Fruit fly (Drosophila melanogaster) whole organism, wandering third instar larva: Measurements from ENCODE around the gene CG15544.

ENCODE experiments used
- Abd-B ChIP-seq: fragments of >200 bp; optimal IDR thresholded peaks from 2 replicates; lab custom pipeline; 2017; ENCODE audit warnings: missing biosample characterization, missing genetic modification characterization
- CG32264 ChIP-seq: fragments of 200-800 bp; sonication (Bioruptor generic); optimal IDR thresholded peaks from 2 replicates; lab custom pipeline; 2016; ENCODE audit warnings: missing biosample characterization, missing genetic modification characterization
- CG9705 ChIP-seq: fragments of 200-800 bp; sonication (Bioruptor generic); optimal IDR thresholded peaks from 2 replicates; lab custom pipeline; 2018; ENCODE audit warnings: missing biosample characterization, mild to moderate bottlenecking, missing genetic modification characterization
- CrebA ChIP-seq: fragments of 200-800 bp; sonication (Bioruptor generic); optimal IDR thresholded peaks from 2 replicates; lab custom pipeline; 2016; ENCODE audit warnings: missing biosample characterization, mild to moderate bottlenecking, missing genetic modification characterization, borderline replicate concordance
- Dfd ChIP-seq: fragments of >200 bp; optimal IDR thresholded peaks from 2 replicates; lab custom pipeline; 2017; ENCODE audit warnings: missing biosample characterization, missing genetic modification characterization
- Dif ChIP-seq: fragments of 200-275, 200-300 bp; sonication (Bioruptor generic); optimal IDR thresholded peaks from 2 replicates; lab custom pipeline; 2018; ENCODE audit warnings: missing biosample characterization, missing genetic modification characterization; ENCODE audit not compliant: partially characterized antibody
- GATAd ChIP-seq: sonication (Bioruptor generic); optimal IDR thresholded peaks from 2 replicates; lab custom pipeline; 2016; ENCODE audit warnings: missing biosample characterization, missing genetic modification characterization
- HLH106 ChIP-seq: fragments of 200-800 bp; optimal IDR thresholded peaks from 3 replicates; lab custom pipeline; 2019; ENCODE audit warnings: missing biosample characterization, mild to moderate bottlenecking, missing genetic modification characterization, moderate library complexity
- Hnf4 ChIP-seq: fragments of 200-800 bp; sonication (Bioruptor generic); optimal IDR thresholded peaks from 2 replicates; lab custom pipeline; 2016; ENCODE audit warnings: missing biosample characterization, mild to moderate bottlenecking, missing genetic modification characterization
- Hr83 ChIP-seq: fragments of 200-300 bp; sonication (Bioruptor generic); optimal IDR thresholded peaks from 2 replicates; lab custom pipeline; 2016; ENCODE audit warnings: missing biosample characterization, mild to moderate bottlenecking, missing genetic modification characterization, moderate library complexity; ENCODE audit not compliant: poor library complexity, severe bottlenecking
- Jra ChIP-seq: sonication (Bioruptor generic); optimal IDR thresholded peaks from 2 replicates; lab custom pipeline; 2016; ENCODE audit warnings: missing biosample characterization, missing genetic modification characterization
- Mio ChIP-seq: sonication (Bioruptor generic); optimal IDR thresholded peaks from 2 replicates; lab custom pipeline; 2016; ENCODE audit warnings: missing biosample characterization, missing genetic modification characterization
- Myc ChIP-seq: fragments of >200 bp; optimal IDR thresholded peaks from 2 replicates; lab custom pipeline; 2017
- N ChIP-seq: fragments of >200 bp; optimal IDR thresholded peaks from 2 replicates; lab custom pipeline; 2018; ENCODE audit warnings: missing biosample characterization, missing external identifiers, missing genetic modification characterization
- OdsH ChIP-seq: fragments of 200-800 bp; sonication (Bioruptor generic); optimal IDR thresholded peaks from 2 replicates; lab custom pipeline; 2016; ENCODE audit warnings: missing biosample characterization, mild to moderate bottlenecking, missing genetic modification characterization
- Rel ChIP-seq, 2 experiments: fragments of 200-800 bp; sonication (Bioruptor generic) in 1 of 2; optimal IDR thresholded peaks; 2 replicates in 1 of 2; 3 replicates in 1 of 2; lab custom pipeline; 2016 to 2019; ENCODE audit warnings: mild to moderate bottlenecking in 2 of 2, missing biosample characterization in 2 of 2, missing genetic modification characterization in 2 of 2, moderate library complexity in 1 of 2
- Sp1 ChIP-seq: fragments of 200-800 bp; sonication (Bioruptor generic); optimal IDR thresholded peaks from 3 replicates; lab custom pipeline; 2019; ENCODE audit warnings: missing biosample characterization, mild to moderate bottlenecking, missing genetic modification characterization, moderate library complexity
- Vsx2 ChIP-seq: fragments of 200-300, 225-300 bp; sonication (Bioruptor generic); optimal IDR thresholded peaks from 2 replicates; lab custom pipeline; 2018; ENCODE audit warnings: missing biosample characterization, missing genetic modification characterization; ENCODE audit not compliant: partially characterized antibody
- br ChIP-seq: fragments of 200-800 bp; sonication (Bioruptor generic); optimal IDR thresholded peaks from 2 replicates; lab custom pipeline; 2016; ENCODE audit warnings: missing biosample characterization, missing genetic modification characterization
- brk ChIP-seq: fragments of 200-800 bp; sonication (Bioruptor generic); optimal IDR thresholded peaks from 2 replicates; lab custom pipeline; 2016; ENCODE audit warnings: missing biosample characterization, mild to moderate bottlenecking, missing genetic modification characterization
- dl ChIP-seq, 2 experiments: fragments of 175-275, 200-275 bp in 1 of 2; fragments of 200-275 bp in 1 of 2; sonication (Bioruptor generic); optimal IDR thresholded peaks; lab custom pipeline; 2018; ENCODE audit warnings: mild to moderate bottlenecking in 2 of 2, missing biosample characterization in 2 of 2, missing genetic modification characterization in 2 of 2, moderate library complexity in 2 of 2; ENCODE audit not compliant: partially characterized antibody in 2 of 2, insufficient read depth in 1 of 2
- dmrt93B ChIP-seq: fragments of 200-800 bp; sonication (Bioruptor generic); optimal IDR thresholded peaks from 2 replicates; lab custom pipeline; 2018; ENCODE audit warnings: missing biosample characterization, mild to moderate bottlenecking, missing genetic modification characterization
- dsf ChIP-seq: sonication (Bioruptor generic); optimal IDR thresholded peaks from 2 replicates; lab custom pipeline; 2016; ENCODE audit warnings: missing biosample characterization, missing genetic modification characterization, borderline replicate concordance
- ey ChIP-seq: fragments of 200-800 bp; sonication (Bioruptor generic); optimal IDR thresholded peaks from 2 replicates; lab custom pipeline; 2016; ENCODE audit warnings: missing biosample characterization, missing genetic modification characterization
- foxo ChIP-seq, 2 experiments: fragments of 200-800 bp; sonication (Bioruptor generic); optimal IDR thresholded peaks; 2 replicates in 1 of 2; 3 replicates in 1 of 2; lab custom pipeline; 2016 to 2017; ENCODE audit warnings: missing biosample characterization in 2 of 2, missing genetic modification characterization in 2 of 2
- h ChIP-seq: fragments of 200-800 bp; sonication (Bioruptor generic); optimal IDR thresholded peaks from 3 replicates; lab custom pipeline; 2016; ENCODE audit warnings: missing biosample characterization, mild to moderate bottlenecking, missing genetic modification characterization
- jim ChIP-seq: fragments of 175-275, 200-325 bp; sonication (Bioruptor generic); optimal IDR thresholded peaks from 2 replicates; lab custom pipeline; 2016; ENCODE audit warnings: missing biosample characterization, mild to moderate bottlenecking, missing genetic modification characterization
- lola ChIP-seq: fragments of >200 bp; optimal IDR thresholded peaks from 2 replicates; lab custom pipeline; 2017; ENCODE audit warnings: missing biosample characterization, missing genetic modification characterization
- pan ChIP-seq: fragments of >200 bp; optimal IDR thresholded peaks from 2 replicates; lab custom pipeline; 2017
- psq ChIP-seq: fragments of 200-800 bp; sonication (Bioruptor generic); optimal IDR thresholded peaks from 3 replicates; lab custom pipeline; 2017; ENCODE audit warnings: missing biosample characterization, mild to moderate bottlenecking, missing genetic modification characterization, moderate library complexity
- rgr ChIP-seq: fragments of 200-800 bp; sonication (Bioruptor generic); optimal IDR thresholded peaks from 3 replicates; lab custom pipeline; 2016; ENCODE audit warnings: missing biosample characterization, mild to moderate bottlenecking, missing genetic modification characterization
- sage ChIP-seq: fragments of 200-800 bp; sonication (Bioruptor generic); optimal IDR thresholded peaks from 2 replicates; lab custom pipeline; 2016; ENCODE audit warnings: missing biosample characterization, mild to moderate bottlenecking, missing genetic modification characterization
- sv ChIP-seq: fragments of 200-800 bp; sonication (Bioruptor generic); optimal IDR thresholded peaks from 3 replicates; lab custom pipeline; 2016; ENCODE audit warnings: missing biosample characterization, missing genetic modification characterization
- usp ChIP-seq: fragments of >200 bp; optimal IDR thresholded peaks from 2 replicates; lab custom pipeline; 2017; ENCODE audit warnings: missing biosample characterization, missing genetic modification characterization
- woc ChIP-seq: sonication (Bioruptor generic); optimal IDR thresholded peaks from 2 replicates; lab custom pipeline; 2016; ENCODE audit warnings: missing biosample characterization, mild to moderate bottlenecking, missing genetic modification characterization

CG15544 gene

DNA sequence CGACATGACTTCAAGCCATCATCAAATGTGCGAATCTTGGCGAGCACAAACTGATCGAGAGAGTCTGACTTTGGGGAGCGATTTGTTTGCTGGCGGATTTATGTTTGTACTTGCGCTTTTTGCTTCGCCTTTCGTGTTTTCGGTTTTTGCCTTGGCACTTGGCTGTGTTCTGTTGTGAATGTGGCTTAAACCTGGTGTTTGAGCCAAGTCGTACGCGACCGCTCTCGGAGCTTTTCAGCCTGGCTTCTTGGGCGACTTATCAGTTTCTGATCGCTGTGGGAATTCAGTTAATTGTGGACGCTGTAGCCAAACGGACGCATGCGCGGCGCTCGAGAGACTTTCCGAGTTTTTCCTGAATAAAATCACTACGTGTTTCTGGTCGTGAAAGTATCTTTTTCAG is at the start of gene CG15544:
Gene CG15544 (plus strand): TSS at position 276 of the 400 bp plus-strand sequence.
- TF ChIP-seq dl (GFP tag; optimal IDR thresholded peaks at IDR 0.05; lab: Kevin White, UChicago; ENCODE audit: insufficient read depth in 1 of 2, partially characterized antibody in 2 of 2) = peak in 1 of 2 experiments; percentile 49
- TF ChIP-seq Dfd (GFP tag; lab: Kevin White, UChicago) = no peak
- no peak for TF ChIP-seq CG9705 (GFP tag; lab: Kevin White, UChicago)
- TF ChIP-seq sage (GFP tag; lab: Kevin White, UChicago) = no peak
- TF ChIP-seq psq (GFP tag; lab: Kevin White, UChicago) = peak; percentile 3
- no peak for TF ChIP-seq brk (GFP tag; lab: Kevin White, UChicago)
- peak; percentile 5 for TF ChIP-seq Dif (GFP tag; lab: Kevin White, UChicago)
- TF ChIP-seq HLH106 = no peak
- TF ChIP-seq foxo (GFP tag; optimal IDR thresholded peaks at IDR 0.05; lab: Kevin White, UChicago) = no peak
- TF ChIP-seq lola (GFP tag; lab: Kevin White, UChicago) = no peak
- TF ChIP-seq Hnf4 (GFP tag; lab: Kevin White, UChicago) = no peak
- no peak for TF ChIP-seq OdsH (GFP tag; lab: Kevin White, UChicago)
- no peak for TF ChIP-seq Myc (lab: Kevin White, UChicago)
- TF ChIP-seq sv (GFP tag; lab: Kevin White, UChicago) = no peak
- TF ChIP-seq rgr = no peak
- TF ChIP-seq CrebA (GFP tag; lab: Kevin White, UChicago) = no peak
- no peak for TF ChIP-seq Hr83 (GFP tag; lab: Kevin White, UChicago)
- TF ChIP-seq dmrt93B (GFP tag; lab: Kevin White, UChicago) = no peak
- no peak for TF ChIP-seq Rel (GFP tag; optimal IDR thresholded peaks at IDR 0.05; lab: Kevin White, UChicago)
- no peak for TF ChIP-seq Rel (tag; optimal IDR thresholded peaks at IDR 0.05; lab: Kevin White, UChicago)
- TF ChIP-seq Vsx2 (GFP tag; lab: Kevin White, UChicago) = peak; percentile 74
- TF ChIP-seq usp (GFP tag; lab: Kevin White, UChicago) = no peak
- no peak for TF ChIP-seq Abd-B (GFP tag; lab: Kevin White, UChicago)
- TF ChIP-seq dsf (GFP tag; lab: Kevin White, UChicago) = no peak

DNA sequence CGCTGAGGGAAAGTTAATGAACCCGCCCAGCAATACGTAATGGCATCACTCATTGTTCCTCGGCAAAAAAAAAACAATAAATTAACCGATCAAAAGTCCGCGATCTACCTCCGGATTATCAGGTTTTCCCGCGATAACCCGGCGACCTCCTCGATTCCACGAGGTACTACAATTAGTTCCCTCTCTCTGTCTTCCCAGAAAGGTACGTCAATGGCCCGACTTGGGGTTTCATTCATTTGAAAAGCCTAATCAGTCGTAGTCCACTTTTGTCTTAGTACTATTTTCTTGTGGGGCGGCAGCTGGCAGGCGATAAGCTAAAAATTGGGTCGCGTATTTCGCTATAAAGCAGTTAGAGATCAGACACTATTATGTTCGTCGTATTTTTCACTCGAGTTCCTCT is 48.4 kb upstream of the CG15544 start:
- TF ChIP-seq CrebA (GFP tag; lab: Kevin White, UChicago) (no peak), Rel (GFP tag; optimal IDR thresholded peaks at IDR 0.05; lab: Kevin White, UChicago) (no peak), Rel (tag; optimal IDR thresholded peaks at IDR 0.05; lab: Kevin White, UChicago) (peak; percentile 24)

DNA sequence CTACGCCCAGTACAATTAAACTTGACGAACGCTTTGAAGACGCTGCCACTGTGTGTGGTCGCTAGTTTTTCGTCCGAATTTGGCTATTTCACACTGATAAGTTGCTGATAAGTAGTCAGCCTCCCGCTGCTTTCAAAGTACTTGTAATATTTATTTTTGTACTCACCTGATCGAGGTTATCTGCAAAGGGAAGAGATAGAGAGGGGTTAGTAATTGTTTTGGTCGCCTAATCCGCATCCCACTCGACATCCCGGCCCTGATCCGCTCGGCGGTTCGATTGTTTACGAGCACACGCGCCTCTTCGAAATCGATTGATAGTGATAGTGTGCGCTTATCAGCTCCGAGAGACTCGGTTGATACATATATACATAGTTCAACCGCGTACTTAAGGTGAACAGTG is 47.2 kb upstream of the CG15544 start:
- TF ChIP-seq psq (GFP tag; lab: Kevin White, UChicago) (no peak), OdsH (GFP tag; lab: Kevin White, UChicago) (no peak), Sp1 (no peak), sv (GFP tag; lab: Kevin White, UChicago) (no peak), br (GFP tag; lab: Kevin White, UChicago) (no peak), Myc (lab: Kevin White, UChicago) (no peak), Hr83 (GFP tag; lab: Kevin White, UChicago) (no peak), Mio (GFP tag; lab: Kevin White, UChicago) (no peak), CG32264 (GFP tag; lab: Kevin White, UChicago) (no peak), ey (GFP tag; lab: Kevin White, UChicago) (no peak), Dif (GFP tag; lab: Kevin White, UChicago) (no peak), dmrt93B (GFP tag; lab: Kevin White, UChicago) (no peak), CG9705 (GFP tag; lab: Kevin White, UChicago) (no peak)

DNA sequence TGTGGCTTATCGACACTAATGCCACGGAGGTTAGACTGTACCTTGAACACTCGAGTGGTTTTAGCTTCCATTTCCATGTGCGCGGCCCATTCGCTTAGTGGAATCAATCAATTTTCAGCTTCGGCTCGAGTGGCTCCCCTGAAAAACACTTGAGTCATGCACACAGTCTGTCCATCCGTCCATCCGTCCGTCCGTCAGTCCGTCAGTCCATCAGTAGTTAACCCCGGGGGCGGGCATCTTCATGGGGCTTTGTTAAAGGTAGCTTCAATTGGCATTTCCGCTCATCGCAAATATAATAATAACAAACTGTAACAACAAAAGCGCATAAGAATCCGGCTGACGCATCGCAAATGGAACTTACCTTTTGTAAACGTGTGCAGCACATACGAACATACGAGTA is 46.5 kb upstream of the CG15544 start:
- TF ChIP-seq ey (GFP tag; lab: Kevin White, UChicago) = no peak
- TF ChIP-seq, all 38 proteins: peak for 0

DNA sequence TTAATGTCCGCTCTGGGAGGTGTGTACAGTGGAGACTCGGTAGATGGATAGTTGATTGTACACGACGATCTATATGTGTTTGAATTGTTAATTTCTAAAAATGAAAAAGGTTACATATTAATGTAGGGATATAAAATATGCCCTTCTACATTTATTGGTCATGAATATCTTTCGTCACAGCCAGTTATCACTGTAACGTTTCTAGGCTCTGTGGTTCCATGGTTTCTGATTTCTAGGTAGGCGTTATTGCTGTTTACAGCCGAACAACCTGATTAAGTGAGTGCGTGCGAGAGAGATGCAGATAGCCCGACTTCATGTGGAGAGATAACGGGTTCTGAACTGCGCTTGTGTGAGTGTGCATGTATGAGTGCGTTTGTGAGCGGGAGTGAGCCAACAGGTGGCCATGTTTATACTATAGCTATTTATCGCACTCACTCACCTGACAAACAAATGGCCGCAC is 45.9 kb upstream of the CG15544 start:
- TF ChIP-seq dmrt93B (GFP tag; lab: Kevin White, UChicago) (peak; percentile 73), sv (GFP tag; lab: Kevin White, UChicago) (peak; percentile 89), pan (lab: Kevin White, UChicago) (no peak), ey (GFP tag; lab: Kevin White, UChicago) (peak; percentile 94), h (GFP tag; lab: Kevin White, UChicago) (peak; percentile 94), woc (peak; percentile 78), Mio (GFP tag; lab: Kevin White, UChicago) (peak; percentile 43), CG32264 (GFP tag; lab: Kevin White, UChicago) (peak; percentile 66), Sp1 (peak; percentile 79), N (peak; percentile 19), CG9705 (GFP tag; lab: Kevin White, UChicago) (peak; percentile 71), br (GFP tag; lab: Kevin White, UChicago) (peak; percentile 91), HLH106 (peak; percentile 89), sage (GFP tag; lab: Kevin White, UChicago) (peak; percentile 66), Dfd (GFP tag; lab: Kevin White, UChicago) (no peak), Vsx2 (GFP tag; lab: Kevin White, UChicago) (peak; percentile 64), Dif (GFP tag; lab: Kevin White, UChicago) (peak; percentile 29), GATAd (peak; percentile 48), usp (GFP tag; lab: Kevin White, UChicago) (no peak), Jra (GFP tag; lab: Kevin White, UChicago) (peak; percentile 76), rgr (peak; percentile 89), lola (GFP tag; lab: Kevin White, UChicago) (no peak), jim (GFP tag; lab: Kevin White, UChicago) (no peak), Myc (lab: Kevin White, UChicago) (no peak), Hr83 (GFP tag; lab: Kevin White, UChicago) (no peak), OdsH (GFP tag; lab: Kevin White, UChicago) (peak; percentile 92), brk (GFP tag; lab: Kevin White, UChicago) (peak; percentile 76)
